Fruit fly (Drosophila melanogaster) whole organism, wandering third instar larva: ENCODE results near the gene UbcE2H.

Experiments used
- Abd-B ChIP-seq: fragments of >200 bp; optimal IDR thresholded peaks from 2 replicates; lab custom pipeline; 2017; ENCODE audit warnings: missing biosample characterization, missing genetic modification characterization
- CG32264 ChIP-seq: fragments of 200-800 bp; sonication (Bioruptor generic); optimal IDR thresholded peaks from 2 replicates; lab custom pipeline; 2016; ENCODE audit warnings: missing biosample characterization, missing genetic modification characterization
- CG9705 ChIP-seq: fragments of 200-800 bp; sonication (Bioruptor generic); optimal IDR thresholded peaks from 2 replicates; lab custom pipeline; 2018; ENCODE audit warnings: missing biosample characterization, mild to moderate bottlenecking, missing genetic modification characterization
- CrebA ChIP-seq: fragments of 200-800 bp; sonication (Bioruptor generic); optimal IDR thresholded peaks from 2 replicates; lab custom pipeline; 2016; ENCODE audit warnings: missing biosample characterization, mild to moderate bottlenecking, missing genetic modification characterization, borderline replicate concordance
- Dfd ChIP-seq: fragments of >200 bp; optimal IDR thresholded peaks from 2 replicates; lab custom pipeline; 2017; ENCODE audit warnings: missing biosample characterization, missing genetic modification characterization
- Dif ChIP-seq: fragments of 200-275, 200-300 bp; sonication (Bioruptor generic); optimal IDR thresholded peaks from 2 replicates; lab custom pipeline; 2018; ENCODE audit warnings: missing biosample characterization, missing genetic modification characterization; ENCODE audit not compliant: partially characterized antibody
- GATAd ChIP-seq: sonication (Bioruptor generic); optimal IDR thresholded peaks from 2 replicates; lab custom pipeline; 2016; ENCODE audit warnings: missing biosample characterization, missing genetic modification characterization
- HLH106 ChIP-seq: fragments of 200-800 bp; optimal IDR thresholded peaks from 3 replicates; lab custom pipeline; 2019; ENCODE audit warnings: missing biosample characterization, mild to moderate bottlenecking, missing genetic modification characterization, moderate library complexity
- Hnf4 ChIP-seq: fragments of 200-800 bp; sonication (Bioruptor generic); optimal IDR thresholded peaks from 2 replicates; lab custom pipeline; 2016; ENCODE audit warnings: missing biosample characterization, mild to moderate bottlenecking, missing genetic modification characterization
- Hr78 ChIP-seq: fragments of >200 bp; optimal IDR thresholded peaks from 2 replicates; lab custom pipeline; 2017; ENCODE audit warnings: missing biosample characterization, missing genetic modification characterization
- Hr83 ChIP-seq: fragments of 200-300 bp; sonication (Bioruptor generic); optimal IDR thresholded peaks from 2 replicates; lab custom pipeline; 2016; ENCODE audit warnings: missing biosample characterization, mild to moderate bottlenecking, missing genetic modification characterization, moderate library complexity; ENCODE audit not compliant: poor library complexity, severe bottlenecking
- Jra ChIP-seq: sonication (Bioruptor generic); optimal IDR thresholded peaks from 2 replicates; lab custom pipeline; 2016; ENCODE audit warnings: missing biosample characterization, missing genetic modification characterization
- Mio ChIP-seq: sonication (Bioruptor generic); optimal IDR thresholded peaks from 2 replicates; lab custom pipeline; 2016; ENCODE audit warnings: missing biosample characterization, missing genetic modification characterization
- N ChIP-seq: fragments of >200 bp; optimal IDR thresholded peaks from 2 replicates; lab custom pipeline; 2018; ENCODE audit warnings: missing biosample characterization, missing external identifiers, missing genetic modification characterization
- OdsH ChIP-seq: fragments of 200-800 bp; sonication (Bioruptor generic); optimal IDR thresholded peaks from 2 replicates; lab custom pipeline; 2016; ENCODE audit warnings: missing biosample characterization, mild to moderate bottlenecking, missing genetic modification characterization
- Rel ChIP-seq, 2 experiments: fragments of 200-800 bp; sonication (Bioruptor generic) in 1 of 2; optimal IDR thresholded peaks; 2 replicates in 1 of 2; 3 replicates in 1 of 2; lab custom pipeline; 2016 to 2019; ENCODE audit warnings: mild to moderate bottlenecking in 2 of 2, missing biosample characterization in 2 of 2, missing genetic modification characterization in 2 of 2, moderate library complexity in 1 of 2
- Sp1 ChIP-seq: fragments of 200-800 bp; sonication (Bioruptor generic); optimal IDR thresholded peaks from 3 replicates; lab custom pipeline; 2019; ENCODE audit warnings: missing biosample characterization, mild to moderate bottlenecking, missing genetic modification characterization, moderate library complexity
- Vsx2 ChIP-seq: fragments of 200-300, 225-300 bp; sonication (Bioruptor generic); optimal IDR thresholded peaks from 2 replicates; lab custom pipeline; 2018; ENCODE audit warnings: missing biosample characterization, missing genetic modification characterization; ENCODE audit not compliant: partially characterized antibody
- br ChIP-seq: fragments of 200-800 bp; sonication (Bioruptor generic); optimal IDR thresholded peaks from 2 replicates; lab custom pipeline; 2016; ENCODE audit warnings: missing biosample characterization, missing genetic modification characterization
- brk ChIP-seq: fragments of 200-800 bp; sonication (Bioruptor generic); optimal IDR thresholded peaks from 2 replicates; lab custom pipeline; 2016; ENCODE audit warnings: missing biosample characterization, mild to moderate bottlenecking, missing genetic modification characterization
- dl ChIP-seq, 2 experiments: fragments of 175-275, 200-275 bp in 1 of 2; fragments of 200-275 bp in 1 of 2; sonication (Bioruptor generic); optimal IDR thresholded peaks; lab custom pipeline; 2018; ENCODE audit warnings: mild to moderate bottlenecking in 2 of 2, missing biosample characterization in 2 of 2, missing genetic modification characterization in 2 of 2, moderate library complexity in 2 of 2; ENCODE audit not compliant: partially characterized antibody in 2 of 2, insufficient read depth in 1 of 2
- dmrt93B ChIP-seq: fragments of 200-800 bp; sonication (Bioruptor generic); optimal IDR thresholded peaks from 2 replicates; lab custom pipeline; 2018; ENCODE audit warnings: missing biosample characterization, mild to moderate bottlenecking, missing genetic modification characterization
- dsf ChIP-seq: sonication (Bioruptor generic); optimal IDR thresholded peaks from 2 replicates; lab custom pipeline; 2016; ENCODE audit warnings: missing biosample characterization, missing genetic modification characterization, borderline replicate concordance
- ey ChIP-seq: fragments of 200-800 bp; sonication (Bioruptor generic); optimal IDR thresholded peaks from 2 replicates; lab custom pipeline; 2016; ENCODE audit warnings: missing biosample characterization, missing genetic modification characterization
- foxo ChIP-seq, 2 experiments: fragments of 200-800 bp; sonication (Bioruptor generic); optimal IDR thresholded peaks; 2 replicates in 1 of 2; 3 replicates in 1 of 2; lab custom pipeline; 2016 to 2017; ENCODE audit warnings: missing biosample characterization in 2 of 2, missing genetic modification characterization in 2 of 2
- fru ChIP-seq: fragments of 200-800 bp; sonication (Bioruptor generic); optimal IDR thresholded peaks from 3 replicates; lab custom pipeline; 2016; ENCODE audit warnings: missing biosample characterization, mild to moderate bottlenecking, missing genetic modification characterization
- h ChIP-seq: fragments of 200-800 bp; sonication (Bioruptor generic); optimal IDR thresholded peaks from 3 replicates; lab custom pipeline; 2016; ENCODE audit warnings: missing biosample characterization, mild to moderate bottlenecking, missing genetic modification characterization
- jim ChIP-seq: fragments of 175-275, 200-325 bp; sonication (Bioruptor generic); optimal IDR thresholded peaks from 2 replicates; lab custom pipeline; 2016; ENCODE audit warnings: missing biosample characterization, mild to moderate bottlenecking, missing genetic modification characterization
- lola ChIP-seq: fragments of >200 bp; optimal IDR thresholded peaks from 2 replicates; lab custom pipeline; 2017; ENCODE audit warnings: missing biosample characterization, missing genetic modification characterization
- pan ChIP-seq: fragments of >200 bp; optimal IDR thresholded peaks from 2 replicates; lab custom pipeline; 2017
- psq ChIP-seq: fragments of 200-800 bp; sonication (Bioruptor generic); optimal IDR thresholded peaks from 3 replicates; lab custom pipeline; 2017; ENCODE audit warnings: missing biosample characterization, mild to moderate bottlenecking, missing genetic modification characterization, moderate library complexity
- rgr ChIP-seq: fragments of 200-800 bp; sonication (Bioruptor generic); optimal IDR thresholded peaks from 3 replicates; lab custom pipeline; 2016; ENCODE audit warnings: missing biosample characterization, mild to moderate bottlenecking, missing genetic modification characterization
- sage ChIP-seq: fragments of 200-800 bp; sonication (Bioruptor generic); optimal IDR thresholded peaks from 2 replicates; lab custom pipeline; 2016; ENCODE audit warnings: missing biosample characterization, mild to moderate bottlenecking, missing genetic modification characterization
- sv ChIP-seq: fragments of 200-800 bp; sonication (Bioruptor generic); optimal IDR thresholded peaks from 3 replicates; lab custom pipeline; 2016; ENCODE audit warnings: missing biosample characterization, missing genetic modification characterization
- tai ChIP-seq: sonication (Bioruptor generic); optimal IDR thresholded peaks from 2 replicates; lab custom pipeline; 2016; ENCODE audit warnings: missing biosample characterization, missing genetic modification characterization
- usp ChIP-seq: fragments of >200 bp; optimal IDR thresholded peaks from 2 replicates; lab custom pipeline; 2017; ENCODE audit warnings: missing biosample characterization, missing genetic modification characterization
- woc ChIP-seq: sonication (Bioruptor generic); optimal IDR thresholded peaks from 2 replicates; lab custom pipeline; 2016; ENCODE audit warnings: missing biosample characterization, mild to moderate bottlenecking, missing genetic modification characterization

The UbcE2H gene

dm6 chrX:8060148-8060920 lies 33.5 kb downstream of the UbcE2H start:
- TF ChIP-seq Abd-B (GFP tag; lab: Kevin White, UChicago) (no peak), Dfd (GFP tag; lab: Kevin White, UChicago) (no peak), Mio (GFP tag; lab: Kevin White, UChicago) (no peak), Rel (GFP tag; optimal IDR thresholded peaks at IDR 0.05; lab: Kevin White, UChicago) (no peak), Rel (tag; optimal IDR thresholded peaks at IDR 0.05; lab: Kevin White, UChicago) (peak; percentile 11), N (no peak), rgr (GFP tag; lab: Kevin White, UChicago) (no peak), psq (GFP tag; lab: Kevin White, UChicago) (peak; percentile 72), fru (GFP tag; lab: Kevin White, UChicago) (peak; percentile 92), usp (GFP tag; lab: Kevin White, UChicago) (no peak), woc (no peak), jim (GFP tag; lab: Kevin White, UChicago) (peak; percentile 83), dmrt93B (GFP tag; lab: Kevin White, UChicago) (no peak), Sp1 (GFP tag; lab: Kevin White, UChicago) (no peak), GATAd (GFP tag; lab: Kevin White, UChicago) (no peak), sage (GFP tag; lab: Kevin White, UChicago) (no peak), Jra (GFP tag; lab: Kevin White, UChicago) (no peak), brk (GFP tag; lab: Kevin White, UChicago) (no peak)
- TF ChIP-seq, all 38 proteins: peak for 4

DNA sequence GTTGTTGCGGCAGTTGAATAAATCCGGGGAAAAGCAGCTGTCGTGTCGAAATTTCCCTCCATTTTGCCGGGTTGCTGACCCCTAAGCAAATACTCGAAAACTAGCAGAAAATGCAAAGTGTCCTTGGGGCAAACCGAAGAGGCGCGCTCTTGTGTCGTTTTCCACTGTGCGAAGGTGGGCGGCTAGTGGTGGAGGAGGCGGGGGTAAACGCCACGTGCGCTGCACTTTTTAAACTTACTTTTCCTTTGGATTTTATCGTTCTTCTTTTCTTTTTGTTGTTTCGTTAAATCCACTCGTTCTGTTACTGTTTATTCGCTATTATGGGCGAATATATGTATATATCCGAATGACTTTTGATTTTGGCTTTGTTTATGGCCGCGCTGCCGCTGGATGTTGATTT lies 34.2 kb downstream of the UbcE2H start:
- TF ChIP-seq fru (GFP tag; lab: Kevin White, UChicago) (no peak), lola (GFP tag; lab: Kevin White, UChicago) (no peak), foxo (GFP tag; optimal IDR thresholded peaks at IDR 0.05; lab: Kevin White, UChicago) (no peak), Abd-B (GFP tag; lab: Kevin White, UChicago) (no peak), pan (lab: Kevin White, UChicago) (no peak), OdsH (GFP tag; lab: Kevin White, UChicago) (no peak), dl (GFP tag; optimal IDR thresholded peaks at IDR 0.05; lab: Kevin White, UChicago; ENCODE audit: insufficient read depth in 1 of 2, partially characterized antibody in 2 of 2) (no peak), CG9705 (no peak), CG32264 (GFP tag; lab: Kevin White, UChicago) (no peak), dsf (no peak), CrebA (GFP tag; lab: Kevin White, UChicago) (no peak), psq (GFP tag; lab: Kevin White, UChicago) (no peak), Dfd (GFP tag; lab: Kevin White, UChicago) (no peak), Mio (GFP tag; lab: Kevin White, UChicago) (no peak), Hr78 (GFP tag; lab: Kevin White, UChicago) (no peak), sv (GFP tag; lab: Kevin White, UChicago) (no peak), rgr (GFP tag; lab: Kevin White, UChicago) (no peak), sage (GFP tag; lab: Kevin White, UChicago) (no peak), Dif (GFP tag; lab: Kevin White, UChicago) (no peak), Hnf4 (GFP tag; lab: Kevin White, UChicago) (no peak)

DNA sequence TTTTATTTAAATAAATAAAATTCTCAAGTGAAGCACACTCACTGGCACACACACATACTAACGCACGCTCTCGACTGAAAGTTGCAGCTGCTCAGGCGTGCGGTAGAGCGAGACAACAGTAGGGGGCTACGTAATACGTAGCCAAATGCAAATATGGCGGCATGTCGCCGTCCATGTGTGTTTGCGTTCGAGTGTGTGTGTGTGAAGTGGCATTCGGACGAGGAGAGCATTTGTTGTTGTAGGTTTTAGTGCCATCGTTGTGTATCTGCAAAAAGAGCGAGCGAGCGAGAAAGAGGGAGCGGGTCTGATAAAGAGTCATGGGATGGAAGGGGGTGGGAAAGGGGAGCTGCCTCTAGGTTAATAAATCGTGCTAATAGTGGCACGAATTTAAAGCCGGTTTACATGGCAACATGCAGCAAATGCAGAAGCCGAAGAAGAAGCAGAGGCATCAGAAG lies 35.4 kb downstream of the UbcE2H start:
- TF ChIP-seq ey (GFP tag; lab: Kevin White, UChicago) (no peak), CG9705 (no peak), jim (GFP tag; lab: Kevin White, UChicago) (no peak), Mio (GFP tag; lab: Kevin White, UChicago) (no peak), Sp1 (GFP tag; lab: Kevin White, UChicago) (peak; percentile 13), Hr83 (peak; percentile 53), Dif (GFP tag; lab: Kevin White, UChicago) (peak; percentile 23), Abd-B (GFP tag; lab: Kevin White, UChicago) (no peak), woc (no peak), dsf (no peak), psq (GFP tag; lab: Kevin White, UChicago) (peak; percentile 52), CG32264 (GFP tag; lab: Kevin White, UChicago) (no peak), Vsx2 (GFP tag; lab: Kevin White, UChicago) (no peak), Jra (GFP tag; lab: Kevin White, UChicago) (peak; percentile 65), br (GFP tag; lab: Kevin White, UChicago) (peak; percentile 23), sv (GFP tag; lab: Kevin White, UChicago) (no peak), dmrt93B (GFP tag; lab: Kevin White, UChicago) (no peak), CrebA (GFP tag; lab: Kevin White, UChicago) (peak; percentile 77), rgr (GFP tag; lab: Kevin White, UChicago) (peak; percentile 33), Hr78 (GFP tag; lab: Kevin White, UChicago) (no peak), dl (GFP tag; optimal IDR thresholded peaks at IDR 0.05; lab: Kevin White, UChicago; ENCODE audit: insufficient read depth in 1 of 2, partially characterized antibody in 2 of 2) (peak in 1 of 2 experiments; percentile 76), Dfd (GFP tag; lab: Kevin White, UChicago) (no peak), usp (GFP tag; lab: Kevin White, UChicago) (no peak), tai (no peak), foxo (GFP tag; optimal IDR thresholded peaks at IDR 0.05; lab: Kevin White, UChicago) (peak; percentile 6 to 20), pan (lab: Kevin White, UChicago) (no peak), brk (GFP tag; lab: Kevin White, UChicago) (peak; percentile 70), HLH106 (tag; lab: Kevin White, UChicago) (no peak), h (GFP tag; lab: Kevin White, UChicago) (peak; percentile 78), GATAd (GFP tag; lab: Kevin White, UChicago) (no peak), OdsH (GFP tag; lab: Kevin White, UChicago) (no peak), sage (GFP tag; lab: Kevin White, UChicago) (no peak), fru (GFP tag; lab: Kevin White, UChicago) (peak; percentile 37), N (peak; percentile 31), lola (GFP tag; lab: Kevin White, UChicago) (no peak)
